Worm (Caenorhabditis elegans) whole organism, L4 larva: ENCODE results near the gene ZK669.3.

ENCODE experiments used
- F44E2.7 ChIP-seq: fragments of 200-800 bp; sonication (Bioruptor generic); IDR thresholded peaks from 2 replicates; pipeline ENCODE4 v2.1.2; 2022; ENCODE audit warnings: missing genetic modification characterization, missing compliant biosample characterization
- F49E8.2 ChIP-seq: sonication (generic microtip); optimal IDR thresholded peaks from 2 replicates; lab custom pipeline; 2016; ENCODE audit warnings: missing compliant biosample characterization, mild to moderate bottlenecking, missing genetic modification characterization, borderline replicate concordance
- T20F7.1 ChIP-seq: fragments of 200-800 bp; sonication (Bioruptor generic); optimal IDR thresholded peaks from 2 replicates; lab custom pipeline; 2018; ENCODE audit warnings: mild to moderate bottlenecking, missing genetic modification characterization, missing compliant biosample characterization
- T26A8.4 ChIP-seq: fragments of 200-800 bp; sonication (Bioruptor generic); IDR thresholded peaks from 2 replicates; pipeline ENCODE4 v1.3.6; 2022; ENCODE audit warnings: missing genetic modification characterization, missing compliant biosample characterization
- aha-1 ChIP-seq: fragments of 150-350 bp; peaks from one replicate; lab custom pipeline; 2014; ENCODE audit warnings: missing biosample characterization, missing genetic modification characterization
- aly-2 ChIP-seq: sonication (generic microtip); optimal IDR thresholded peaks from 2 replicates; lab custom pipeline; 2018; ENCODE audit warnings: missing biosample characterization, missing genetic modification characterization
- attf-4 ChIP-seq: sonication (generic microtip); optimal IDR thresholded peaks from 3 replicates; lab custom pipeline; 2017; ENCODE audit warnings: missing biosample characterization, missing genetic modification characterization
- ceh-28 ChIP-seq: fragments of 150-350 bp; optimal IDR thresholded peaks from 2 replicates; lab custom pipeline; 2014; ENCODE audit warnings: missing biosample characterization, missing genetic modification reagents, missing genetic modification characterization
- ceh-62 ChIP-seq: sonication (generic microtip); optimal IDR thresholded peaks from 2 replicates; lab custom pipeline; 2017; ENCODE audit warnings: missing biosample characterization, missing genetic modification characterization
- daf-19 ChIP-seq: fragments of 200-800 bp; sonication (Bioruptor generic); conservative IDR thresholded peaks from 2 replicates; pipeline ENCODE4 v1.3.6; 2022; ENCODE audit warnings: missing genetic modification characterization, missing compliant biosample characterization
- dmd-9 ChIP-seq: fragments of 200-800 bp; sonication (Bioruptor generic); IDR thresholded peaks from 2 replicates; pipeline ENCODE4 v1.3.6; 2022; ENCODE audit warnings: missing genetic modification reagents, missing genetic modification characterization, missing compliant biosample characterization
- fkh-10 ChIP-seq: fragments of 150-350 bp; optimal IDR thresholded peaks from 2 replicates; lab custom pipeline; 2014; ENCODE audit warnings: missing biosample characterization, missing genetic modification reagents, missing genetic modification characterization
- hif-1 ChIP-seq, 2 experiments: sonication (generic microtip); optimal IDR thresholded peaks; 2 replicates each; lab custom pipeline; 2016 to 2017; ENCODE audit warnings: missing compliant biosample characterization in 2 of 2, missing genetic modification characterization in 2 of 2, missing genetic modification reagents in 2 of 2, missing genotype in 2 of 2, mild to moderate bottlenecking in 1 of 2
- hmg-1.1 ChIP-seq: fragments of 200-800 bp; sonication (Bioruptor generic); IDR thresholded peaks from 2 replicates; pipeline ENCODE4 v1.3.6; 2022; ENCODE audit warnings: missing genetic modification reagents, missing genetic modification characterization, missing compliant biosample characterization
- lim-7 ChIP-seq: fragments of 200-800 bp; sonication (Bioruptor generic); IDR thresholded peaks from 2 replicates; pipeline ENCODE4 v1.3.6; 2022; ENCODE audit warnings: missing genetic modification characterization, missing compliant biosample characterization
- lin-1 ChIP-seq: fragments of 200-800 bp; sonication (Bioruptor generic); IDR thresholded peaks from 2 replicates; pipeline ENCODE4 v1.3.6; 2022; ENCODE audit warnings: missing genetic modification reagents, missing genetic modification characterization, missing compliant biosample characterization
- lin-29 ChIP-seq: fragments of 200-800 bp; sonication (Bioruptor generic); IDR thresholded peaks from 2 replicates; pipeline ENCODE4 v1.3.6; 2022; ENCODE audit warnings: missing genetic modification reagents, missing genetic modification characterization, missing compliant biosample characterization
- lin-38 ChIP-seq: fragments of 200-800 bp; sonication (Bioruptor generic); IDR thresholded peaks from 2 replicates; pipeline ENCODE4 v1.3.6; 2022; ENCODE audit warnings: missing genetic modification reagents, missing genetic modification characterization, missing compliant biosample characterization
- lsy-2 ChIP-seq, 2 experiments: fragments of 150-350 bp in 1 of 2; sonication (generic microtip) in 1 of 2; optimal IDR thresholded peaks; 2 replicates each; lab custom pipeline; 2014 to 2017; ENCODE audit warnings: missing biosample characterization in 2 of 2, missing genetic modification characterization in 2 of 2
- madf-9 ChIP-seq: fragments of 200-800 bp; sonication (Bioruptor generic); conservative IDR thresholded peaks from 2 replicates; pipeline ENCODE4 v1.3.6; 2022; ENCODE audit warnings: missing genetic modification reagents, missing genetic modification characterization, missing compliant biosample characterization
- mxl-2 ChIP-seq: fragments of 200-800 bp; sonication (Bioruptor generic); conservative IDR thresholded peaks from 2 replicates; pipeline ENCODE4 v1.3.6; 2022; ENCODE audit warnings: missing genetic modification reagents, missing genetic modification characterization, missing compliant biosample characterization
- mxl-3 ChIP-seq: fragments of 200-800 bp; sonication (Bioruptor generic); optimal IDR thresholded peaks from 2 replicates; lab custom pipeline; 2018; ENCODE audit warnings: mild to moderate bottlenecking, missing genetic modification characterization, missing compliant biosample characterization
- nhr-10 ChIP-seq: fragments of 150-350 bp; optimal IDR thresholded peaks from 2 replicates; lab custom pipeline; 2014; ENCODE audit warnings: missing biosample characterization, missing genetic modification characterization
- nhr-11 ChIP-seq: fragments of 150-350 bp; optimal IDR thresholded peaks from 2 replicates; lab custom pipeline; 2014; ENCODE audit warnings: missing biosample characterization, missing genetic modification characterization
- nhr-28 ChIP-seq: fragments of 150-350 bp; optimal IDR thresholded peaks from 2 replicates; lab custom pipeline; 2014; ENCODE audit warnings: missing biosample characterization, missing genetic modification characterization
- nhr-42 ChIP-seq: fragments of 200-800 bp; sonication (Bioruptor generic); IDR thresholded peaks from 2 replicates; pipeline ENCODE4 v1.3.6; 2022; ENCODE audit warnings: missing genetic modification characterization, missing compliant biosample characterization
- nhr-6 ChIP-seq: fragments of 150-350 bp; optimal IDR thresholded peaks from 2 replicates; lab custom pipeline; 2014; ENCODE audit warnings: missing biosample characterization, missing genetic modification characterization
- nhr-76 ChIP-seq: fragments of 150-350 bp; optimal IDR thresholded peaks from 2 replicates; lab custom pipeline; 2014; ENCODE audit warnings: missing biosample characterization, missing genetic modification characterization
- nhr-77 ChIP-seq: fragments of 150-350 bp; optimal IDR thresholded peaks from 2 replicates; lab custom pipeline; 2014; ENCODE audit warnings: missing biosample characterization, missing genetic modification characterization
- rbr-2 ChIP-seq: sonication (generic microtip); optimal IDR thresholded peaks from 2 replicates; lab custom pipeline; 2016; ENCODE audit warnings: missing genotype, missing genetic modification characterization, missing compliant biosample characterization
- set-16 ChIP-seq: fragments of 200-800 bp; sonication (Bioruptor generic); IDR thresholded peaks from 2 replicates; pipeline ENCODE4 v1.3.6; 2022; ENCODE audit warnings: missing genetic modification reagents, missing genetic modification characterization, missing compliant biosample characterization
- unc-62 ChIP-seq, 3 experiments: fragments of 150-350 bp in 1 of 3; sonication (generic microtip); optimal IDR thresholded peaks in 2 of 3; peaks in 1 of 3; 1 replicate in 1 of 3; 2 replicates in 2 of 3; lab custom pipeline; 2014 to 2017; ENCODE audit warnings: missing biosample characterization in 3 of 3, missing genetic modification characterization in 3 of 3, missing genetic modification reagents in 3 of 3, missing genotype in 1 of 3
- zag-1 ChIP-seq: fragments of 150-350 bp; optimal IDR thresholded peaks from 2 replicates; lab custom pipeline; 2014; ENCODE audit warnings: missing biosample characterization, missing genetic modification characterization

ZK669.3 gene

ce11 chrII:7977513-7977912 lies 36.6 kb downstream of the ZK669.3 start:
- TF ChIP-seq nhr-6 (tag; lab: Kevin White, UChicago) = no peak
- TF ChIP-seq nhr-11 (tag; lab: Kevin White, UChicago) = peak; percentile 28
- TF ChIP-seq set-16 (GFP tag; lab: Robert Waterston, UW) = no peak
- TF ChIP-seq, all 104 proteins: peak for 1

ce11 chrII:7981084-7981483 lies 40.1 kb downstream of the ZK669.3 start:
- TF ChIP-seq F49E8.2 (tag; lab: Kevin White, UChicago) = no peak
- TF ChIP-seq T20F7.1 (GFP tag; lab: Kevin White, UChicago) = no peak
- TF ChIP-seq madf-9 (GFP tag; lab: Robert Waterston, UW) = no peak
- peak in 1 of 2 experiments; percentile 78 for TF ChIP-seq unc-62 (GFP tag; optimal IDR thresholded peaks at IDR 0.05 in 1 of 2; lab: Kevin White, UChicago)
- no peak for TF ChIP-seq unc-62 (tag; optimal IDR thresholded peaks at IDR 0.05; lab: Kevin White, UChicago)

- TF ChIP-seq aha-1 (tag; lab: Kevin White, UChicago) (peak; percentile 77), T26A8.4 (GFP tag; lab: Robert Waterston, UW) (no peak), unc-62 (GFP tag; optimal IDR thresholded peaks at IDR 0.05 in 1 of 2; lab: Kevin White, UChicago) (peak in 1 of 2 experiments; percentile 89), unc-62 (tag; optimal IDR thresholded peaks at IDR 0.05; lab: Kevin White, UChicago) (no peak), ceh-28 (tag; lab: Kevin White, UChicago) (no peak)
- TF ChIP-seq, all 104 proteins: peak for 2
Measured at ce11 chrII:7983454-7983853, 42.5 kb downstream of the ZK669.3 start.

- TF ChIP-seq daf-19 (no peak), nhr-42 (GFP tag; lab: Robert Waterston, UW) (no peak), nhr-76 (no peak), aly-2 (tag; lab: Kevin White, UChicago) (no peak), lin-38 (GFP tag; lab: Robert Waterston, UW) (no peak), hif-1 (tag; optimal IDR thresholded peaks at IDR 0.05; lab: Kevin White, UChicago) (no peak), lim-7 (GFP tag; lab: Robert Waterston, UW) (no peak), nhr-28 (no peak), nhr-6 (tag; lab: Kevin White, UChicago) (no peak), mxl-3 (GFP tag; lab: Kevin White, UChicago) (no peak), lin-1 (no peak), aha-1 (tag; lab: Kevin White, UChicago) (peak; percentile 95), lin-29 (GFP tag; lab: Robert Waterston, UW) (no peak), fkh-10 (GFP tag; lab: Kevin White, UChicago) (peak; percentile 30), ceh-62 (tag; lab: Kevin White, UChicago) (no peak), hmg-1.1 (GFP tag; lab: Robert Waterston, UW) (no peak)
Measured at ce11 chrII:7984071-7984470, 43.1 kb downstream of the ZK669.3 start.

ce11 chrII:7985029-7985428 lies 44.1 kb downstream of the ZK669.3 start:
- TF ChIP-seq unc-62 (GFP tag; optimal IDR thresholded peaks at IDR 0.05 in 1 of 2; lab: Kevin White, UChicago) (peak in 1 of 2 experiments; percentile 99), unc-62 (tag; optimal IDR thresholded peaks at IDR 0.05; lab: Kevin White, UChicago) (no peak), nhr-77 (tag; lab: Kevin White, UChicago) (no peak), F44E2.7 (GFP tag; lab: Robert Waterston, UW) (no peak), attf-4 (tag; lab: Kevin White, UChicago) (no peak), dmd-9 (no peak), nhr-10 (tag; lab: Kevin White, UChicago) (no peak), zag-1 (tag; lab: Kevin White, UChicago) (no peak), mxl-2 (no peak), ceh-28 (tag; lab: Kevin White, UChicago) (no peak)

ce11 chrII:7986928-7987327 lies 46.0 kb downstream of the ZK669.3 start:
- TF ChIP-seq rbr-2 (tag; lab: Kevin White, UChicago) (no peak), aha-1 (tag; lab: Kevin White, UChicago) (peak; percentile 90), lsy-2 (tag; optimal IDR thresholded peaks at IDR 0.05; lab: Kevin White, UChicago) (peak in 1 of 2 experiments; percentile 6)
